Fruit fly (Drosophila melanogaster) whole organism, prepupa: ENCODE results near the gene CG14984.

ENCODE experiments used
- Blimp-1 ChIP-seq: fragments of 200-800 bp; sonication (Bioruptor generic); optimal IDR thresholded peaks from 3 replicates; lab custom pipeline; 2017; ENCODE audit warnings: missing biosample characterization, missing genetic modification characterization, mild to moderate bottlenecking, moderate library complexity, missing genetic modification reagents
- CG10631 ChIP-seq: fragments of 200-800 bp; sonication (Bioruptor generic); optimal IDR thresholded peaks from 2 replicates; lab custom pipeline; 2016; ENCODE audit warnings: missing biosample characterization, missing genetic modification characterization
- CG10669 ChIP-seq: fragments of 200-800 bp; sonication (Bioruptor generic); optimal IDR thresholded peaks from 3 replicates; lab custom pipeline; 2018; ENCODE audit warnings: missing biosample characterization, mild to moderate bottlenecking, missing genetic modification characterization, moderate library complexity
- CG11294 ChIP-seq: fragments of 200-800 bp; sonication (Bioruptor generic); IDR thresholded peaks from 2 replicates; pipeline ENCODE4 v1.3.6; 2022; ENCODE audit warnings: missing biosample characterization, missing genetic modification characterization
- CG11762 ChIP-seq: fragments of 200-800 bp; sonication (Bioruptor generic); optimal IDR thresholded peaks from 3 replicates; lab custom pipeline; 2016; ENCODE audit warnings: missing biosample characterization, missing genetic modification characterization; ENCODE audit not compliant: insufficient read depth
- CG11902 ChIP-seq: fragments of 200-800 bp; sonication (Bioruptor generic); optimal IDR thresholded peaks from 3 replicates; lab custom pipeline; 2016; ENCODE audit warnings: missing biosample characterization, missing genetic modification characterization
- CG15336 ChIP-seq: fragments of 200-800 bp; sonication (Bioruptor generic); IDR thresholded peaks from 2 replicates; pipeline ENCODE4 v1.3.6; 2022; ENCODE audit warnings: missing biosample characterization, missing genetic modification characterization
- CG16779 ChIP-seq: fragments of 200-800 bp; sonication (Bioruptor generic); optimal IDR thresholded peaks from 3 replicates; lab custom pipeline; 2017; ENCODE audit warnings: missing biosample characterization, mild to moderate bottlenecking, missing genetic modification characterization
- CG32006 ChIP-seq: fragments of 200-800 bp; sonication (Bioruptor generic); optimal IDR thresholded peaks from 3 replicates; lab custom pipeline; 2017; ENCODE audit warnings: missing biosample characterization, mild to moderate bottlenecking, missing genetic modification characterization
- CG34406 ChIP-seq: fragments of 200-800 bp; sonication (Bioruptor generic); optimal IDR thresholded peaks from 3 replicates; lab custom pipeline; 2016; ENCODE audit warnings: missing biosample characterization, missing genetic modification characterization
- CG3919 ChIP-seq: fragments of 200-800 bp; sonication (Bioruptor generic); optimal IDR thresholded peaks from 3 replicates; lab custom pipeline; 2016; ENCODE audit warnings: missing biosample characterization, missing genetic modification characterization
- CG4318 ChIP-seq: fragments of 200-800 bp; sonication (Bioruptor generic); optimal IDR thresholded peaks from 3 replicates; lab custom pipeline; 2017; ENCODE audit warnings: missing biosample characterization, mild to moderate bottlenecking, missing genetic modification characterization
- CG6163 ChIP-seq: fragments of 200-800 bp; sonication (Bioruptor generic); IDR thresholded peaks from 3 replicates; pipeline ENCODE4 v1.3.6; 2022; ENCODE audit warnings: missing biosample characterization, missing genetic modification characterization
- CG6276 ChIP-seq: fragments of 200-800 bp; sonication (Bioruptor generic); optimal IDR thresholded peaks from 2 replicates; lab custom pipeline; 2017; ENCODE audit warnings: missing biosample characterization, mild to moderate bottlenecking, missing genetic modification characterization
- CG6792 ChIP-seq: fragments of 200-800 bp; sonication (Bioruptor generic); optimal IDR thresholded peaks from 3 replicates; lab custom pipeline; 2016; ENCODE audit warnings: missing biosample characterization, missing genetic modification characterization
- CG6808 ChIP-seq: fragments of 200-800 bp; sonication (Bioruptor generic); optimal IDR thresholded peaks from 3 replicates; lab custom pipeline; 2017; ENCODE audit warnings: missing biosample characterization, missing genetic modification characterization, mild to moderate bottlenecking, moderate library complexity, missing genetic modification reagents
- CG6854 ChIP-seq: fragments of 200-800 bp; sonication (Bioruptor generic); optimal IDR thresholded peaks from 2 replicates; lab custom pipeline; 2017; ENCODE audit warnings: missing biosample characterization, mild to moderate bottlenecking, missing genetic modification characterization
- CG8119 ChIP-seq: fragments of 200-800 bp; sonication (Bioruptor generic); IDR thresholded peaks from 3 replicates; pipeline ENCODE4 v1.3.6; 2022; ENCODE audit warnings: missing biosample characterization, missing genetic modification characterization
- CG8319 ChIP-seq: fragments of 200-800 bp; sonication (Bioruptor generic); optimal IDR thresholded peaks from 3 replicates; lab custom pipeline; 2016; ENCODE audit warnings: missing biosample characterization, missing genetic modification characterization
- CG8632 ChIP-seq: fragments of 200-800 bp; sonication (Bioruptor generic); optimal IDR thresholded peaks from 3 replicates; lab custom pipeline; 2016; ENCODE audit warnings: missing biosample characterization, missing genetic modification characterization
- CG9139 ChIP-seq: fragments of 200-800 bp; sonication (Bioruptor generic); optimal IDR thresholded peaks from 3 replicates; lab custom pipeline; 2017; ENCODE audit warnings: missing biosample characterization, mild to moderate bottlenecking, missing genetic modification characterization
- Eip75B ChIP-seq: fragments of 200-800 bp; sonication (Bioruptor generic); optimal IDR thresholded peaks from 3 replicates; lab custom pipeline; 2016; ENCODE audit warnings: missing biosample characterization, missing genetic modification characterization
- Eip78C ChIP-seq: fragments of 200-800 bp; sonication (Bioruptor generic); peaks from one replicate; lab custom pipeline; 2016; ENCODE audit warnings: missing biosample characterization, missing genetic modification characterization
- Eip93F ChIP-seq: fragments of 200-800 bp; sonication (Bioruptor generic); optimal IDR thresholded peaks from 2 replicates; lab custom pipeline; 2016; ENCODE audit warnings: missing biosample characterization, mild to moderate bottlenecking, missing genetic modification characterization
- Ets21C ChIP-seq: fragments of 200-800 bp; sonication (Bioruptor generic); optimal IDR thresholded peaks from 3 replicates; lab custom pipeline; 2016; ENCODE audit warnings: missing biosample characterization, missing genetic modification characterization
- Ets96B ChIP-seq: fragments of 200-800 bp; optimal IDR thresholded peaks from 2 replicates; lab custom pipeline; 2019; ENCODE audit warnings: missing biosample characterization, mild to moderate bottlenecking, missing genetic modification characterization, moderate library complexity
- Gug ChIP-seq: fragments of 200-800 bp; sonication (Bioruptor generic); IDR thresholded peaks from 2 replicates; pipeline ENCODE4 v1.3.6; 2022; ENCODE audit warnings: missing biosample characterization, missing genetic modification characterization
- Hr38 ChIP-seq: sonication (Bioruptor generic); optimal IDR thresholded peaks from 2 replicates; lab custom pipeline; 2016; ENCODE audit warnings: missing biosample characterization, missing genetic modification characterization
- Hr4 ChIP-seq: fragments of 200-800 bp; sonication (Bioruptor generic); optimal IDR thresholded peaks from 3 replicates; lab custom pipeline; 2016; ENCODE audit warnings: missing biosample characterization, missing genetic modification characterization
- Lpt ChIP-seq: fragments of 200-800 bp; sonication (Bioruptor generic); optimal IDR thresholded peaks from 3 replicates; lab custom pipeline; 2016; ENCODE audit warnings: missing biosample characterization, missing genetic modification characterization
- Met ChIP-seq: fragments of 200-800 bp; sonication (Bioruptor generic); optimal IDR thresholded peaks from 3 replicates; lab custom pipeline; 2016; ENCODE audit warnings: missing biosample characterization, missing genetic modification characterization
- OdsH ChIP-seq: fragments of 200-800 bp; sonication (Bioruptor generic); optimal IDR thresholded peaks from 3 replicates; lab custom pipeline; 2016; ENCODE audit warnings: missing biosample characterization, missing genetic modification characterization
- Smox ChIP-seq: fragments of 200-800 bp; sonication (Bioruptor generic); optimal IDR thresholded peaks from 3 replicates; lab custom pipeline; 2016; ENCODE audit warnings: missing biosample characterization, missing genetic modification characterization
- Sox102F ChIP-seq: fragments of 200-800 bp; sonication (Bioruptor generic); optimal IDR thresholded peaks from 2 replicates; lab custom pipeline; 2016; ENCODE audit warnings: missing biosample characterization, mild to moderate bottlenecking, missing genetic modification characterization
- Sox14 ChIP-seq: fragments of 200-800 bp; sonication (Bioruptor generic); optimal IDR thresholded peaks from 3 replicates; lab custom pipeline; 2016; ENCODE audit warnings: missing biosample characterization, missing genetic modification characterization
- Sox15 ChIP-seq: fragments of 200-800 bp; sonication (Bioruptor generic); optimal IDR thresholded peaks from 3 replicates; lab custom pipeline; 2016; ENCODE audit warnings: missing biosample characterization, missing genetic modification characterization
- achi ChIP-seq: fragments of 200-800 bp; sonication (Bioruptor generic); optimal IDR thresholded peaks from 3 replicates; lab custom pipeline; 2016; ENCODE audit warnings: missing biosample characterization, missing genetic modification characterization
- acj6 ChIP-seq: fragments of 200-800 bp; sonication (Bioruptor generic); optimal IDR thresholded peaks from 3 replicates; lab custom pipeline; 2016; ENCODE audit warnings: missing biosample characterization, missing genetic modification characterization
- cyc ChIP-seq: fragments of 200-800 bp; sonication (Bioruptor generic); optimal IDR thresholded peaks from 3 replicates; lab custom pipeline; 2016; ENCODE audit warnings: missing biosample characterization, missing genetic modification characterization
- dac ChIP-seq: fragments of 200-800 bp; sonication (Bioruptor generic); optimal IDR thresholded peaks from 2 replicates; lab custom pipeline; 2017; ENCODE audit warnings: missing biosample characterization, mild to moderate bottlenecking, missing genetic modification characterization
- dsx ChIP-seq: fragments of 200-800 bp; optimal IDR thresholded peaks from 3 replicates; lab custom pipeline; 2019; ENCODE audit warnings: missing biosample characterization, mild to moderate bottlenecking, missing genetic modification characterization, moderate library complexity; ENCODE audit not compliant: poor library complexity, severe bottlenecking
- eg ChIP-seq: fragments of 200-800 bp; sonication (Bioruptor generic); IDR thresholded peaks from 3 replicates; pipeline ENCODE4 v1.3.6; 2022; ENCODE audit warnings: missing biosample characterization, missing genetic modification characterization
- esn ChIP-seq: fragments of 200-800 bp; sonication (Bioruptor generic); optimal IDR thresholded peaks from 2 replicates; lab custom pipeline; 2016; ENCODE audit warnings: missing biosample characterization, mild to moderate bottlenecking, missing genetic modification characterization, moderate library complexity
- fd59A ChIP-seq: fragments of 200-800 bp; sonication (Bioruptor generic); optimal IDR thresholded peaks from 2 replicates; lab custom pipeline; 2017; ENCODE audit warnings: missing biosample characterization, mild to moderate bottlenecking, missing genetic modification characterization, missing genetic modification reagents
- fd85E ChIP-seq: fragments of 200-800 bp; sonication (Bioruptor generic); optimal IDR thresholded peaks from 3 replicates; lab custom pipeline; 2016; ENCODE audit warnings: missing biosample characterization, missing genetic modification characterization
- fkh ChIP-seq: fragments of 200-800 bp; sonication (Bioruptor generic); optimal IDR thresholded peaks from 3 replicates; lab custom pipeline; 2017; ENCODE audit warnings: missing biosample characterization, mild to moderate bottlenecking, missing genetic modification characterization, moderate library complexity
- lz ChIP-seq: fragments of 200-800 bp; sonication (Bioruptor generic); optimal IDR thresholded peaks from 3 replicates; lab custom pipeline; 2016; ENCODE audit warnings: missing biosample characterization, missing genetic modification characterization
- net ChIP-seq: fragments of 200-800 bp; sonication (Bioruptor generic); optimal IDR thresholded peaks from 3 replicates; lab custom pipeline; 2016; ENCODE audit warnings: missing biosample characterization, missing genetic modification characterization
- spab ChIP-seq: fragments of 200-800 bp; sonication (Bioruptor generic); optimal IDR thresholded peaks from 2 replicates; lab custom pipeline; 2017; ENCODE audit warnings: missing biosample characterization, mild to moderate bottlenecking, missing genetic modification characterization, missing genetic modification reagents
- ss ChIP-seq, 2 experiments: fragments of 200-800 bp; sonication (Bioruptor generic); optimal IDR thresholded peaks; 2 replicates in 1 of 2; 3 replicates in 1 of 2; lab custom pipeline; 2017 to 2018; ENCODE audit warnings: mild to moderate bottlenecking in 2 of 2, missing biosample characterization in 2 of 2, missing genetic modification characterization in 2 of 2, moderate library complexity in 1 of 2
- svp ChIP-seq: fragments of 200-800 bp; sonication (Bioruptor generic); peaks from one replicate; lab custom pipeline; 2016; ENCODE audit warnings: missing biosample characterization, missing genetic modification characterization
- vri ChIP-seq: fragments of 200-800 bp; sonication (Bioruptor generic); optimal IDR thresholded peaks from 3 replicates; lab custom pipeline; 2016; ENCODE audit warnings: missing biosample characterization, mild to moderate bottlenecking, missing genetic modification characterization

Gene CG14984

DNA sequence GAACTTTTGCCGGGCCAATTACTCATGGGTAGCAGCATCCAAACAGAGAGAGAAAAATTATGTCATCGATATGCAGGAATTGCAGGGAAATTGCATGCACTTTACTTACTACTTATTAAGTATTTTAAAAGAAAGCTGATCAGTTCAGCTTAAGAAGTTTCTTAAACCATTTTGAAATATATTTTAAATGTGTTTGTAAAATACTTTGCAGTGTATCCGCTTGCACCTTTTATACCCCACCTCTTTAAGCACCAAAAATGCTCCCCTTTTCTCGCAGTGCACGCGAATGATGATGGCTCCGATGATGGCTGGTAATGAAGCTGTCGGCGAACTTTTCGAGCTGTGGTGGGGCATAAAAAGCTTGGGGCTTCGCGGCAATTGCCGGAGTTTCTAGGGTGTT lies at the start of gene CG14984:
Gene CG14984 (minus strand): TSS at position 83 of the 400 bp plus-strand sequence.
- TF ChIP-seq Ets96B (peak; percentile 88), CG4318 (GFP tag; lab: Kevin White, UChicago) (peak; percentile 37), Sox15 (GFP tag; lab: Kevin White, UChicago) (peak; percentile 65), Smox (GFP tag; lab: Kevin White, UChicago) (peak; percentile 73), ss (GFP tag; optimal IDR thresholded peaks at IDR 0.05; lab: Kevin White, UChicago) (peak; percentile 66 to 74), CG15336 (GFP tag; lab: Robert Waterston, UW) (peak; percentile 75), svp (peak; percentile 91), CG11902 (GFP tag; lab: Kevin White, UChicago) (peak; percentile 86), CG6276 (GFP tag; lab: Kevin White, UChicago) (peak; percentile 61), fd85E (peak; percentile 16), CG11294 (GFP tag; lab: Robert Waterston, UW) (peak; percentile 55; the same call in 1 of the 2 replicates), Lpt (no peak), CG8319 (GFP tag; lab: Kevin White, UChicago) (peak; percentile 85), CG6163 (GFP tag; lab: Robert Waterston, UW) (peak; percentile 91), Eip78C (GFP tag; lab: Kevin White, UChicago) (peak; percentile 96), Eip75B (peak; percentile 81), OdsH (GFP tag; lab: Kevin White, UChicago) (peak; percentile 81), vri (GFP tag; lab: Kevin White, UChicago) (peak; percentile 59), fkh (GFP tag; lab: Kevin White, UChicago) (no peak), Met (GFP tag; lab: Kevin White, UChicago) (peak; percentile 79), CG10669 (peak; percentile 90), CG8119 (peak; percentile 81), CG6792 (GFP tag; lab: Kevin White, UChicago) (peak; percentile 80), acj6 (GFP tag; lab: Kevin White, UChicago) (peak; percentile 84), Hr38 (GFP tag; lab: Kevin White, UChicago) (no peak), CG9139 (peak; percentile 81), Blimp-1 (peak; percentile 53), esn (GFP tag; lab: Kevin White, UChicago) (peak; percentile 78), Eip93F (GFP tag; lab: Kevin White, UChicago) (no peak), achi (GFP tag; lab: Kevin White, UChicago) (peak; percentile 79), dac (GFP tag; lab: Kevin White, UChicago) (no peak), CG10631 (peak; percentile 71), CG3919 (GFP tag; lab: Kevin White, UChicago) (peak; percentile 90), CG6808 (GFP tag; lab: Kevin White, UChicago) (peak; percentile 89), Ets21C (peak; percentile 67), CG32006 (peak; percentile 71), Gug (GFP tag; lab: Robert Waterston, UW) (peak; percentile 72), cyc (GFP tag; lab: Kevin White, UChicago) (peak; percentile 88), Sox14 (GFP tag; lab: Kevin White, UChicago) (peak; percentile 82), dsx (GFP tag; lab: Kevin White, UChicago) (peak; percentile 60), Hr4 (GFP tag; lab: Kevin White, UChicago) (peak; percentile 59), spab (GFP tag; lab: Kevin White, UChicago) (peak; percentile 85), CG34406 (GFP tag; lab: Kevin White, UChicago) (peak; percentile 77), CG11762 (GFP tag; lab: Kevin White, UChicago) (peak; percentile 76), Sox102F (GFP tag; lab: Kevin White, UChicago) (peak; percentile 68), net (GFP tag; lab: Kevin White, UChicago) (peak; percentile 70), CG6854 (no peak), CG16779 (tag; lab: Kevin White, UChicago) (no peak), fd59A (GFP tag; lab: Kevin White, UChicago) (peak; percentile 73), eg (peak; percentile 81), lz (peak; percentile 76), CG8632 (GFP tag; lab: Kevin White, UChicago) (peak; percentile 78)
